Worm (Caenorhabditis elegans) whole organism, L4 larva: Measurements from ENCODE around the gene ZC250.4.

Source experiments
- ama-1 ChIP-seq: fragments of 150-350 bp; optimal IDR thresholded peaks from 2 replicates; lab custom pipeline; 2014; ENCODE audit warnings: inconsistent platforms, mixed read lengths
- egl-27 ChIP-seq: sonication (generic microtip); optimal IDR thresholded peaks from 3 replicates; lab custom pipeline; 2017; ENCODE audit warnings: missing biosample characterization, missing genetic modification reagents, missing genetic modification characterization
- fkh-10 ChIP-seq: fragments of 150-350 bp; optimal IDR thresholded peaks from 2 replicates; lab custom pipeline; 2014; ENCODE audit warnings: missing biosample characterization, missing genetic modification reagents, missing genetic modification characterization
- hlh-30 ChIP-seq: sonication (generic microtip); optimal IDR thresholded peaks from 2 replicates; lab custom pipeline; 2017; ENCODE audit warnings: antibody characterized with exemption, mild to moderate bottlenecking, missing genetic modification characterization, missing compliant biosample characterization; ENCODE audit not compliant: insufficient read depth
- jun-1 ChIP-seq: fragments of 150-350 bp; optimal IDR thresholded peaks from 2 replicates; lab custom pipeline; 2014; ENCODE audit warnings: missing biosample characterization, missing genetic modification reagents, missing genetic modification characterization
- lir-3 ChIP-seq: sonication (generic microtip); optimal IDR thresholded peaks from 2 replicates; lab custom pipeline; 2016; ENCODE audit warnings: mild to moderate bottlenecking, missing genetic modification characterization, missing compliant biosample characterization
- lsy-2 ChIP-seq, 2 experiments: fragments of 150-350 bp in 1 of 2; sonication (generic microtip) in 1 of 2; optimal IDR thresholded peaks; 2 replicates each; lab custom pipeline; 2014 to 2017; ENCODE audit warnings: missing biosample characterization in 2 of 2, missing genetic modification characterization in 2 of 2
- nhr-11 ChIP-seq: fragments of 150-350 bp; optimal IDR thresholded peaks from 2 replicates; lab custom pipeline; 2014; ENCODE audit warnings: missing biosample characterization, missing genetic modification characterization
- nhr-25 ChIP-seq: sonication (generic microtip); optimal IDR thresholded peaks from 2 replicates; lab custom pipeline; 2017; ENCODE audit warnings: missing genetic modification characterization, mild to moderate bottlenecking, missing compliant biosample characterization, antibody characterized with exemption, moderate library complexity, borderline replicate concordance; ENCODE audit not compliant: insufficient read depth
- nhr-76 ChIP-seq: fragments of 150-350 bp; optimal IDR thresholded peaks from 2 replicates; lab custom pipeline; 2014; ENCODE audit warnings: missing biosample characterization, missing genetic modification characterization
- pha-4 ChIP-seq, 2 experiments: fragments of 150-350 bp in 1 of 2; fragments of 200-800 bp in 1 of 2; sonication (Bioruptor generic) in 1 of 2; IDR thresholded peaks in 1 of 2; optimal IDR thresholded peaks in 1 of 2; 2 replicates each; pipeline versions ENCODE4 v1.3.6 to Lab custom; 2014 to 2022; ENCODE audit warnings: missing genetic modification characterization in 2 of 2, missing genetic modification reagents in 2 of 2, missing biosample characterization in 1 of 2, missing compliant biosample characterization in 1 of 2

DNA sequence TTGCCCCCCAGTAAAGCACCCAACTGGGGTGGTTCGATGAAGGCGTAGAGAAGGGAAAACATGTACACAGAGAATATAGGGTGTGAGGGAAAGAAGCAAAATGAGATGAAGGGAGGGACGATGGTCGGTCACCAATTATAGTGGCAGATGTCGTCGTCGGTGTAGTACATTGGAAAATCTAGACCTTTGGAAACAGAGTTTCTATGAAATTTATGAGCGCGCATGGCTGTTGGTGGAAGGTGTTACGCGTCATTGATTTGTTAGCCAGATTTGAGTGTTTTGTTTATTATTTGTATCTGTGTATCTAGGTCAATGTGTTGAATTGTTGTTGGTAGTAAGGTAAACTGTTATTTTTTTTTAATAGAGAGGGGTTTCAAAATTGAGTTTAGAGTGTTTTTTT is 33.8 kb upstream of the ZC250.4 start:
- TF ChIP-seq hlh-30 (tag; lab: Kevin White, UChicago) (no peak), nhr-76 (tag; lab: Kevin White, UChicago) (no peak), pha-4 (GFP tag; IDR thresholded peaks at IDR 0.05; lab: Robert Waterston, UW) (no peak), pha-4 (tag; optimal IDR thresholded peaks at IDR 0.05; lab: Kevin White, UChicago) (no peak), egl-27 (tag; lab: Kevin White, UChicago) (no peak), nhr-25 (tag; lab: Kevin White, UChicago) (no peak), fkh-10 (GFP tag; lab: Kevin White, UChicago) (no peak), ama-1 (lab: Kevin White, UChicago) (no peak), lir-3 (tag; lab: Kevin White, UChicago) (no peak), lsy-2 (tag; optimal IDR thresholded peaks at IDR 0.05; lab: Kevin White, UChicago) (no peak), nhr-11 (tag; lab: Kevin White, UChicago) (no peak), jun-1 (no peak)
